Fruit fly (Drosophila melanogaster) whole organism, prepupa: ENCODE results near the gene CG14535.

Experiments used
- Blimp-1 ChIP-seq: fragments of 200-800 bp; sonication (Bioruptor generic); optimal IDR thresholded peaks from 3 replicates; lab custom pipeline; 2017; ENCODE audit warnings: missing biosample characterization, missing genetic modification characterization, mild to moderate bottlenecking, moderate library complexity, missing genetic modification reagents
- CG16779 ChIP-seq: fragments of 200-800 bp; sonication (Bioruptor generic); optimal IDR thresholded peaks from 3 replicates; lab custom pipeline; 2017; ENCODE audit warnings: missing biosample characterization, mild to moderate bottlenecking, missing genetic modification characterization
- CG3032 ChIP-seq: fragments of 200-800 bp; optimal IDR thresholded peaks from 2 replicates; lab custom pipeline; 2019; ENCODE audit warnings: missing biosample characterization, mild to moderate bottlenecking, missing genetic modification characterization, moderate library complexity
- CG6854 ChIP-seq: fragments of 200-800 bp; sonication (Bioruptor generic); optimal IDR thresholded peaks from 2 replicates; lab custom pipeline; 2017; ENCODE audit warnings: missing biosample characterization, mild to moderate bottlenecking, missing genetic modification characterization
- CG8119 ChIP-seq: fragments of 200-800 bp; sonication (Bioruptor generic); IDR thresholded peaks from 3 replicates; pipeline ENCODE4 v1.3.6; 2022; ENCODE audit warnings: missing biosample characterization, missing genetic modification characterization
- Ets21C ChIP-seq: fragments of 200-800 bp; sonication (Bioruptor generic); optimal IDR thresholded peaks from 3 replicates; lab custom pipeline; 2016; ENCODE audit warnings: missing biosample characterization, missing genetic modification characterization
- Gug ChIP-seq: fragments of 200-800 bp; sonication (Bioruptor generic); IDR thresholded peaks from 2 replicates; pipeline ENCODE4 v1.3.6; 2022; ENCODE audit warnings: missing biosample characterization, missing genetic modification characterization
- Lpt ChIP-seq: fragments of 200-800 bp; sonication (Bioruptor generic); optimal IDR thresholded peaks from 3 replicates; lab custom pipeline; 2016; ENCODE audit warnings: missing biosample characterization, missing genetic modification characterization
- Met ChIP-seq: fragments of 200-800 bp; sonication (Bioruptor generic); optimal IDR thresholded peaks from 3 replicates; lab custom pipeline; 2016; ENCODE audit warnings: missing biosample characterization, missing genetic modification characterization
- achi ChIP-seq: fragments of 200-800 bp; sonication (Bioruptor generic); optimal IDR thresholded peaks from 3 replicates; lab custom pipeline; 2016; ENCODE audit warnings: missing biosample characterization, missing genetic modification characterization
- dsx ChIP-seq: fragments of 200-800 bp; optimal IDR thresholded peaks from 3 replicates; lab custom pipeline; 2019; ENCODE audit warnings: missing biosample characterization, mild to moderate bottlenecking, missing genetic modification characterization, moderate library complexity; ENCODE audit not compliant: poor library complexity, severe bottlenecking
- fd85E ChIP-seq: fragments of 200-800 bp; sonication (Bioruptor generic); optimal IDR thresholded peaks from 3 replicates; lab custom pipeline; 2016; ENCODE audit warnings: missing biosample characterization, missing genetic modification characterization
- lz ChIP-seq: fragments of 200-800 bp; sonication (Bioruptor generic); optimal IDR thresholded peaks from 3 replicates; lab custom pipeline; 2016; ENCODE audit warnings: missing biosample characterization, missing genetic modification characterization
- spab ChIP-seq: fragments of 200-800 bp; sonication (Bioruptor generic); optimal IDR thresholded peaks from 2 replicates; lab custom pipeline; 2017; ENCODE audit warnings: missing biosample characterization, mild to moderate bottlenecking, missing genetic modification characterization, missing genetic modification reagents

DNA sequence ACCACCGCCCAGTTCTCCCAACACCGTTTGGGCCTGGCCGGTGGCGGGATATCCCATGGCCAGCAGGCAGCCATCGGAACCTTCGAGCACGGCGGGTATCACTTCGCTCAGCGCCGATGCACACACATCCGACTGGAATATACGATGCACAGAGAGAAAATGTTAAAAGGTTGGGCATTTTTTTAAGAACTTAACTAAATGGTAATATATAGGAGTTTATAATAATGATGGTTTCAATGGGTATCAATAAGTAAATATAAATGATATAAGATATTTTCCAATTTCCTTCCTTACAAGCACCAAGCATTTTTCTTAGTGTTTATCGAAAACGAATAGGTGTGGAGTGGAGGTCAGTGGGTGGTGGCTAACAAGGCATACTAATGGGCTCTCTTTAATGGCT lies 3.7 kb downstream of the CG14535 start:
- no peak for TF ChIP-seq lz (GFP tag; lab: Kevin White, UChicago)
- TF ChIP-seq Ets21C (GFP tag; lab: Kevin White, UChicago): no peak
- TF ChIP-seq fd85E (GFP tag; lab: Kevin White, UChicago): no peak
- no peak for TF ChIP-seq Gug (GFP tag; lab: Robert Waterston, UW)
- no peak for TF ChIP-seq dsx (GFP tag; lab: Kevin White, UChicago)
- no peak for TF ChIP-seq spab (GFP tag; lab: Kevin White, UChicago)
- no peak for TF ChIP-seq Blimp-1 (GFP tag; lab: Kevin White, UChicago)
- TF ChIP-seq achi (GFP tag; lab: Kevin White, UChicago): no peak
- TF ChIP-seq CG16779 (tag; lab: Kevin White, UChicago): no peak
- TF ChIP-seq Met (GFP tag; lab: Kevin White, UChicago): no peak
- TF ChIP-seq CG6854 (GFP tag; lab: Kevin White, UChicago): no peak
- 0 out of 3 replicates have a peak, but pooled peaks have one; percentile 28 for TF ChIP-seq CG8119 (GFP tag; lab: Robert Waterston, UW)
- no peak for TF ChIP-seq CG3032 (tag; lab: Kevin White, UChicago)
- TF ChIP-seq Lpt: no peak
